Worm (Caenorhabditis elegans): ENCODE data around the gene pot-1.

DNA sequence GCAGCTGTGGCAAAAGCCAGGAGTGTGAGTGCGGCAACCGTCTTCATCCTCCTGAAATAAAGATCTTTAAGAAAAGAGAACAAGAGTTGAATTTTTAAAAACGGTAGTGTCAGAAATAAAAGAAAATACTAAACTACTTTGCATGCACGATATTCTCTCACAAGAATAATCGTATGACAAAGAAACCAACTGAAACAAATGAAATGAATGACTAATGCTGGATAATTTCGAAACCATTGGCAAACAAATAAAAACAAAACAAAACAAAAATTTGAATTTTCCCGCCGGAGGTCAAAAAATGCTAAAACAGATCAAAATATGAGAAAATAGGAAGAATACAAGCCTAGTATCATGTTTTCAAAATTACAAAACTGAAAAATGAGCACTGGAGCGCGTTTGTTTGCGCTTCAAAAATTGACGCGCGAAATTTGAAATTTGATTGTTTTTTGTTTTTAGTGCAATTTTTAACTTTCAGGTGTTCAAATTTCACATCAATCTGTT is 29.5 kb downstream of the pot-1 start, which contains the start of gene cpg-2:
- TF ChIP-seq nhr-237 (tag; optimal IDR thresholded peaks at IDR 0.05), result no peak
- TF ChIP-seq snpc-4 (tag; optimal IDR thresholded peaks at IDR 0.05), result no peak
- no peak for TF ChIP-seq unc-62 (GFP tag; optimal IDR thresholded peaks at IDR 0.05)
- TF ChIP-seq nhr-2 (tag; optimal IDR thresholded peaks at IDR 0.05), result no peak
- no peak for TF ChIP-seq lin-13 (tag; optimal IDR thresholded peaks at IDR 0.05)
- no peak for TF ChIP-seq sem-2 (GFP tag; optimal IDR thresholded peaks at IDR 0.05)
- no peak for TF ChIP-seq unc-39 (tag; optimal IDR thresholded peaks at IDR 0.05)
- TF ChIP-seq mep-1 (tag; optimal IDR thresholded peaks at IDR 0.05), result no peak
- TF ChIP-seq nhr-12 (tag; optimal IDR thresholded peaks at IDR 0.05), result no peak
- no peak for TF ChIP-seq pha-4 (tag; optimal IDR thresholded peaks at IDR 0.05)

Measured in whole organism, mixed stage, embryonic.